Fruit fly (Drosophila melanogaster): ENCODE results near the gene IntS10.

- TF ChIP-seq CG14711 (tag; optimal IDR thresholded peaks at IDR 0.05) (peak; percentile 67), pad (GFP tag; optimal IDR thresholded peaks at IDR 0.05) (peak; percentile 55), kay (GFP tag; ENCODE audit: borderline replicate concordance) (no peak), CG7045 (GFP tag; optimal IDR thresholded peaks at IDR 0.05) (peak; percentile 33), CG1620 (GFP tag; optimal IDR thresholded peaks at IDR 0.05) (no peak), Hr96 (GFP tag; optimal IDR thresholded peaks at IDR 0.05) (peak; percentile 17), tj (GFP tag; optimal IDR thresholded peaks at IDR 0.05) (peak; percentile 70)
These were observed 40.6 kb upstream of the IntS10 start for dm6 chr3L:3765782-3766520.
